Worm (Caenorhabditis elegans) whole organism, L4 larva: ENCODE measurements around the gene H10E21.4.

Experiments used
- D1046.2 ChIP-seq: fragments of 200-800 bp; sonication (Bioruptor generic); IDR thresholded peaks from 2 replicates; pipeline ENCODE4 v1.3.6; 2022; ENCODE audit warnings: missing genetic modification characterization, missing compliant biosample characterization
- F10B5.3 ChIP-seq: sonication (generic microtip); optimal IDR thresholded peaks from 2 replicates; lab custom pipeline; 2016; ENCODE audit warnings: mild to moderate bottlenecking, missing genetic modification characterization, missing compliant biosample characterization
- F26F4.8 ChIP-seq: fragments of 200-800 bp; sonication (Bioruptor generic); conservative IDR thresholded peaks from 2 replicates; pipeline ENCODE4 v1.3.6; 2022; ENCODE audit warnings: missing genetic modification characterization, missing compliant biosample characterization
- F49E8.2 ChIP-seq: sonication (generic microtip); optimal IDR thresholded peaks from 2 replicates; lab custom pipeline; 2016; ENCODE audit warnings: missing compliant biosample characterization, mild to moderate bottlenecking, missing genetic modification characterization, borderline replicate concordance
- T26A8.4 ChIP-seq: fragments of 200-800 bp; sonication (Bioruptor generic); IDR thresholded peaks from 2 replicates; pipeline ENCODE4 v1.3.6; 2022; ENCODE audit warnings: missing genetic modification characterization, missing compliant biosample characterization
- Y105C5A.15 ChIP-seq: fragments of 200-800 bp; sonication (Bioruptor generic); IDR thresholded peaks from 2 replicates; pipeline ENCODE4 v1.3.6; 2022; ENCODE audit warnings: missing genetic modification characterization, missing compliant biosample characterization
- Y5F2A.4 ChIP-seq: fragments of 200-800 bp; sonication (Bioruptor generic); optimal IDR thresholded peaks from 2 replicates; lab custom pipeline; 2018; ENCODE audit warnings: mild to moderate bottlenecking, missing genetic modification characterization, missing compliant biosample characterization
- ZK337.2 ChIP-seq: fragments of 200-800 bp; sonication (Bioruptor generic); IDR thresholded peaks from 2 replicates; pipeline ENCODE4 v1.3.6; 2022; ENCODE audit warnings: missing genetic modification reagents, missing genetic modification characterization, missing compliant biosample characterization
- ZK546.5 ChIP-seq, 2 experiments: sonication (generic microtip); optimal IDR thresholded peaks; 2 replicates each; lab custom pipeline; 2017; ENCODE audit warnings: missing biosample characterization in 2 of 2, missing genetic modification characterization in 2 of 2
- aha-1 ChIP-seq: fragments of 150-350 bp; peaks from one replicate; lab custom pipeline; 2014; ENCODE audit warnings: missing biosample characterization, missing genetic modification characterization
- arid-1 ChIP-seq: fragments of 200-800 bp; sonication (Bioruptor generic); conservative IDR thresholded peaks from 2 replicates; pipeline ENCODE4 v1.3.6; 2022; ENCODE audit warnings: missing genetic modification reagents, missing genetic modification characterization, missing compliant biosample characterization
- ceh-20 ChIP-seq: fragments of 200-800 bp; sonication (Bioruptor generic); IDR thresholded peaks from 2 replicates; pipeline ENCODE4 v1.3.6; 2022; ENCODE audit warnings: missing genetic modification reagents, missing genetic modification characterization, missing compliant biosample characterization
- ceh-44 ChIP-seq: fragments of 200-800 bp; sonication (Bioruptor generic); IDR thresholded peaks from 2 replicates; pipeline ENCODE4 v1.3.6; 2022; ENCODE audit warnings: missing genetic modification reagents, missing genetic modification characterization, missing compliant biosample characterization
- ceh-62 ChIP-seq: sonication (generic microtip); optimal IDR thresholded peaks from 2 replicates; lab custom pipeline; 2017; ENCODE audit warnings: missing biosample characterization, missing genetic modification characterization
- ceh-82 ChIP-seq: sonication (generic microtip); optimal IDR thresholded peaks from 2 replicates; lab custom pipeline; 2017; ENCODE audit warnings: missing biosample characterization, missing genetic modification characterization
- ces-1 ChIP-seq: fragments of 150-350 bp; sonication (generic microtip); optimal IDR thresholded peaks from 4 replicates; lab custom pipeline; 2014; ENCODE audit warnings: missing biosample characterization, missing genetic modification reagents, missing genetic modification characterization
- dmd-8 ChIP-seq: fragments of 200-800 bp; sonication (Bioruptor generic); IDR thresholded peaks from 2 replicates; pipeline ENCODE4 v1.3.6; 2022; ENCODE audit warnings: missing genetic modification characterization, missing compliant biosample characterization
- dpl-1 ChIP-seq: fragments of 150-350 bp; optimal IDR thresholded peaks from 2 replicates; lab custom pipeline; 2014; ENCODE audit warnings: missing biosample characterization, missing genetic modification reagents, missing genetic modification characterization
- egl-43 ChIP-seq: fragments of 200-800 bp; sonication (Bioruptor generic); IDR thresholded peaks from 2 replicates; pipeline ENCODE4 v1.3.6; 2022; ENCODE audit warnings: missing genetic modification reagents, missing genetic modification characterization, missing compliant biosample characterization
- fkh-10 ChIP-seq: fragments of 150-350 bp; optimal IDR thresholded peaks from 2 replicates; lab custom pipeline; 2014; ENCODE audit warnings: missing biosample characterization, missing genetic modification reagents, missing genetic modification characterization
- gei-8 ChIP-seq: fragments of 200-800 bp; sonication (Bioruptor generic); optimal IDR thresholded peaks from 2 replicates; lab custom pipeline; 2018; ENCODE audit warnings: mild to moderate bottlenecking, missing genetic modification characterization, missing compliant biosample characterization
- hlh-30 ChIP-seq: sonication (generic microtip); optimal IDR thresholded peaks from 2 replicates; lab custom pipeline; 2017; ENCODE audit warnings: antibody characterized with exemption, mild to moderate bottlenecking, missing genetic modification characterization, missing compliant biosample characterization; ENCODE audit not compliant: insufficient read depth
- jun-1 ChIP-seq: fragments of 150-350 bp; optimal IDR thresholded peaks from 2 replicates; lab custom pipeline; 2014; ENCODE audit warnings: missing biosample characterization, missing genetic modification reagents, missing genetic modification characterization
- lim-7 ChIP-seq: fragments of 200-800 bp; sonication (Bioruptor generic); IDR thresholded peaks from 2 replicates; pipeline ENCODE4 v1.3.6; 2022; ENCODE audit warnings: missing genetic modification characterization, missing compliant biosample characterization
- lin-38 ChIP-seq: fragments of 200-800 bp; sonication (Bioruptor generic); IDR thresholded peaks from 2 replicates; pipeline ENCODE4 v1.3.6; 2022; ENCODE audit warnings: missing genetic modification reagents, missing genetic modification characterization, missing compliant biosample characterization
- mdl-1 ChIP-seq, 2 experiments: fragments of 150-350 bp in 1 of 2; sonication (generic microtip) in 1 of 2; optimal IDR thresholded peaks; 2 replicates each; lab custom pipeline; 2014 to 2017; ENCODE audit warnings: missing biosample characterization in 2 of 2, missing genetic modification characterization in 2 of 2
- mdt-29 ChIP-seq: fragments of 200-800 bp; sonication (Bioruptor generic); IDR thresholded peaks from 2 replicates; pipeline ENCODE4 v1.3.6; 2022; ENCODE audit warnings: missing genetic modification reagents, missing genetic modification characterization, missing compliant biosample characterization
- mep-1 ChIP-seq: fragments of 150-350 bp; sonication (generic microtip); optimal IDR thresholded peaks from 3 replicates; lab custom pipeline; 2014; ENCODE audit warnings: missing biosample characterization, missing genetic modification characterization
- mxl-2 ChIP-seq: fragments of 200-800 bp; sonication (Bioruptor generic); conservative IDR thresholded peaks from 2 replicates; pipeline ENCODE4 v1.3.6; 2022; ENCODE audit warnings: missing genetic modification reagents, missing genetic modification characterization, missing compliant biosample characterization
- nhr-11 ChIP-seq: fragments of 150-350 bp; optimal IDR thresholded peaks from 2 replicates; lab custom pipeline; 2014; ENCODE audit warnings: missing biosample characterization, missing genetic modification characterization
- nhr-6 ChIP-seq: fragments of 150-350 bp; optimal IDR thresholded peaks from 2 replicates; lab custom pipeline; 2014; ENCODE audit warnings: missing biosample characterization, missing genetic modification characterization
- nhr-77 ChIP-seq: fragments of 150-350 bp; optimal IDR thresholded peaks from 2 replicates; lab custom pipeline; 2014; ENCODE audit warnings: missing biosample characterization, missing genetic modification characterization
- pha-4 ChIP-seq, 2 experiments: fragments of 150-350 bp in 1 of 2; fragments of 200-800 bp in 1 of 2; sonication (Bioruptor generic) in 1 of 2; IDR thresholded peaks in 1 of 2; optimal IDR thresholded peaks in 1 of 2; 2 replicates each; pipeline versions ENCODE4 v1.3.6 to Lab custom; 2014 to 2022; ENCODE audit warnings: missing genetic modification characterization in 2 of 2, missing genetic modification reagents in 2 of 2, missing biosample characterization in 1 of 2, missing compliant biosample characterization in 1 of 2
- php-3 ChIP-seq: fragments of 200-800 bp; sonication (Bioruptor generic); IDR thresholded peaks from 2 replicates; pipeline ENCODE4 v1.3.6; 2022; ENCODE audit warnings: missing genetic modification reagents, missing genetic modification characterization, missing compliant biosample characterization
- pqm-1 ChIP-seq: sonication (generic microtip); optimal IDR thresholded peaks from 2 replicates; lab custom pipeline; 2017; ENCODE audit warnings: missing biosample characterization, missing genetic modification characterization
- set-16 ChIP-seq: fragments of 200-800 bp; sonication (Bioruptor generic); IDR thresholded peaks from 2 replicates; pipeline ENCODE4 v1.3.6; 2022; ENCODE audit warnings: missing genetic modification reagents, missing genetic modification characterization, missing compliant biosample characterization
- spr-3 ChIP-seq: fragments of 200-800 bp; sonication (Bioruptor generic); optimal IDR thresholded peaks from 2 replicates; lab custom pipeline; 2018; ENCODE audit warnings: mild to moderate bottlenecking, missing genetic modification characterization, missing compliant biosample characterization
- unc-39 ChIP-seq: sonication (generic microtip); optimal IDR thresholded peaks from 2 replicates; lab custom pipeline; 2017; ENCODE audit warnings: missing biosample characterization, missing genetic modification characterization
- unc-62 ChIP-seq, 3 experiments: fragments of 150-350 bp in 1 of 3; sonication (generic microtip); optimal IDR thresholded peaks in 2 of 3; peaks in 1 of 3; 1 replicate in 1 of 3; 2 replicates in 2 of 3; lab custom pipeline; 2014 to 2017; ENCODE audit warnings: missing biosample characterization in 3 of 3, missing genetic modification characterization in 3 of 3, missing genetic modification reagents in 3 of 3, missing genotype in 1 of 3
- zfp-2 ChIP-seq: sonication (generic microtip); optimal IDR thresholded peaks from 2 replicates; lab custom pipeline; 2016; ENCODE audit warnings: mild to moderate bottlenecking, missing genetic modification characterization, missing compliant biosample characterization
- zip-11 ChIP-seq: fragments of 200-800 bp; sonication (Bioruptor generic); IDR thresholded peaks from 2 replicates; pipeline ENCODE4 v1.3.6; 2022; ENCODE audit warnings: missing genetic modification characterization, missing compliant biosample characterization

The H10E21.4 gene

ce11 chrIII:62383-62873 lies 43.0 kb upstream of the H10E21.4 start (continued):
- peak; percentile 27 for TF ChIP-seq nhr-77 (tag; lab: Kevin White, UChicago)
- no peak for TF ChIP-seq gei-8
- no peak for TF ChIP-seq jun-1
- no peak for TF ChIP-seq Y5F2A.4 (GFP tag; lab: Kevin White, UChicago)
- TF ChIP-seq mdt-29 (GFP tag; lab: Robert Waterston, UW): 0 out of 2 replicates have a peak, but pooled peaks have one; percentile 21
- TF ChIP-seq mep-1 (tag; lab: Kevin White, UChicago): peak; percentile 91
- TF ChIP-seq Y105C5A.15 (GFP tag; lab: Robert Waterston, UW): peak; percentile 55; the same call in 1 of the 2 replicates
- no peak for TF ChIP-seq D1046.2 (GFP tag; lab: Robert Waterston, UW)
- TF ChIP-seq arid-1 (GFP tag; lab: Robert Waterston, UW): peak; percentile 61
- 0 out of 2 replicates have a peak, but pooled peaks have one; percentile 45 for TF ChIP-seq ZK337.2
- TF ChIP-seq ceh-62 (tag; lab: Kevin White, UChicago): no peak
- no peak for TF ChIP-seq dmd-8 (GFP tag; lab: Robert Waterston, UW)
- no peak for TF ChIP-seq set-16 (GFP tag; lab: Robert Waterston, UW)
- TF ChIP-seq fkh-10: no peak
- TF ChIP-seq hlh-30 (tag; lab: Kevin White, UChicago): no peak
- TF ChIP-seq nhr-6 (tag; lab: Kevin White, UChicago): no peak
- TF ChIP-seq ces-1 (GFP tag; lab: Kevin White, UChicago): peak; percentile 60
- TF ChIP-seq ceh-44 (GFP tag; lab: Robert Waterston, UW): no peak
- TF ChIP-seq ceh-82: no peak
- TF ChIP-seq mdl-1 (tag; optimal IDR thresholded peaks at IDR 0.05; lab: Kevin White, UChicago): no peak
- TF ChIP-seq mxl-2 (GFP tag; lab: Robert Waterston, UW): no peak
- no peak for TF ChIP-seq unc-39 (tag; lab: Kevin White, UChicago)
- peak; percentile 97 for TF ChIP-seq aha-1 (tag; lab: Kevin White, UChicago)
- peak; percentile 20; the same call in 1 of the 2 replicates for TF ChIP-seq php-3 (GFP tag; lab: Robert Waterston, UW)
- TF ChIP-seq spr-3: no peak
- TF ChIP-seq F49E8.2 (tag; lab: Kevin White, UChicago): no peak
- TF ChIP-seq lin-38 (GFP tag; lab: Robert Waterston, UW): peak; percentile 50
- TF ChIP-seq zip-11 (GFP tag; lab: Robert Waterston, UW): no peak
- peak; percentile 75; the same call in 1 of the 2 replicates for TF ChIP-seq T26A8.4 (GFP tag; lab: Robert Waterston, UW)
- no peak for TF ChIP-seq ZK546.5 (tag; optimal IDR thresholded peaks at IDR 0.05; lab: Kevin White, UChicago)
- TF ChIP-seq F10B5.3 (tag; lab: Kevin White, UChicago): no peak
- TF ChIP-seq pha-4 (GFP tag; IDR thresholded peaks at IDR 0.05; lab: Robert Waterston, UW): no peak
- TF ChIP-seq pha-4 (tag; optimal IDR thresholded peaks at IDR 0.05; lab: Kevin White, UChicago): no peak
- TF ChIP-seq lim-7 (GFP tag; lab: Robert Waterston, UW): no peak
- TF ChIP-seq unc-62 (GFP tag; optimal IDR thresholded peaks at IDR 0.05 in 1 of 2; lab: Kevin White, UChicago): no peak
- TF ChIP-seq unc-62 (tag; optimal IDR thresholded peaks at IDR 0.05; lab: Kevin White, UChicago): no peak
- TF ChIP-seq ceh-20 (GFP tag; lab: Robert Waterston, UW): 0 out of 2 replicates have a peak, but pooled peaks have one; percentile 52
- TF ChIP-seq pqm-1 (tag; lab: Kevin White, UChicago): no peak
- peak; percentile 42 for TF ChIP-seq zfp-2
- TF ChIP-seq F26F4.8: no peak
- no peak for TF ChIP-seq dpl-1 (GFP tag; lab: Kevin White, UChicago)
- no peak for TF ChIP-seq nhr-11 (tag; lab: Kevin White, UChicago)
- no peak for TF ChIP-seq egl-43 (GFP tag; lab: Robert Waterston, UW)
- TF ChIP-seq, all 104 proteins: peak for 31
